Worm (Caenorhabditis elegans) whole organism, L4 larva: ENCODE results near the gene C13A2.3.

Experiments
- F10B5.3 ChIP-seq: sonication (generic microtip); optimal IDR thresholded peaks from 2 replicates; lab custom pipeline; 2016; ENCODE audit warnings: mild to moderate bottlenecking, missing genetic modification characterization, missing compliant biosample characterization
- F49E8.2 ChIP-seq: sonication (generic microtip); optimal IDR thresholded peaks from 2 replicates; lab custom pipeline; 2016; ENCODE audit warnings: missing compliant biosample characterization, mild to moderate bottlenecking, missing genetic modification characterization, borderline replicate concordance
- ama-1 ChIP-seq: fragments of 150-350 bp; optimal IDR thresholded peaks from 2 replicates; lab custom pipeline; 2014; ENCODE audit warnings: inconsistent platforms, mixed read lengths
- ceh-82 ChIP-seq: sonication (generic microtip); optimal IDR thresholded peaks from 2 replicates; lab custom pipeline; 2017; ENCODE audit warnings: missing biosample characterization, missing genetic modification characterization
- mep-1 ChIP-seq: fragments of 150-350 bp; sonication (generic microtip); optimal IDR thresholded peaks from 3 replicates; lab custom pipeline; 2014; ENCODE audit warnings: missing biosample characterization, missing genetic modification characterization
- nhr-11 ChIP-seq: fragments of 150-350 bp; optimal IDR thresholded peaks from 2 replicates; lab custom pipeline; 2014; ENCODE audit warnings: missing biosample characterization, missing genetic modification characterization
- nhr-237 ChIP-seq: sonication (generic microtip); optimal IDR thresholded peaks from 2 replicates; lab custom pipeline; 2017; ENCODE audit warnings: missing biosample characterization, missing genetic modification characterization
- nhr-25 ChIP-seq: sonication (generic microtip); optimal IDR thresholded peaks from 2 replicates; lab custom pipeline; 2017; ENCODE audit warnings: missing genetic modification characterization, mild to moderate bottlenecking, missing compliant biosample characterization, antibody characterized with exemption, moderate library complexity, borderline replicate concordance; ENCODE audit not compliant: insufficient read depth
- sdz-12 ChIP-seq: fragments of 200-800 bp; sonication (Bioruptor generic); optimal IDR thresholded peaks from 2 replicates; lab custom pipeline; 2018; ENCODE audit warnings: mild to moderate bottlenecking, missing genetic modification characterization, missing compliant biosample characterization
- snpc-4 ChIP-seq: fragments of 150-350 bp; optimal IDR thresholded peaks from 2 replicates; lab custom pipeline; 2014; ENCODE audit warnings: missing biosample characterization, missing genetic modification characterization
- unc-62 ChIP-seq, 3 experiments: fragments of 150-350 bp in 1 of 3; sonication (generic microtip); optimal IDR thresholded peaks in 2 of 3; peaks in 1 of 3; 1 replicate in 1 of 3; 2 replicates in 2 of 3; lab custom pipeline; 2014 to 2017; ENCODE audit warnings: missing biosample characterization in 3 of 3, missing genetic modification characterization in 3 of 3, missing genetic modification reagents in 3 of 3, missing genotype in 1 of 3
- ztf-11 ChIP-seq: fragments of 150-350 bp; optimal IDR thresholded peaks from 2 replicates; lab custom pipeline; 2014; ENCODE audit warnings: missing biosample characterization, missing genetic modification characterization

DNA sequence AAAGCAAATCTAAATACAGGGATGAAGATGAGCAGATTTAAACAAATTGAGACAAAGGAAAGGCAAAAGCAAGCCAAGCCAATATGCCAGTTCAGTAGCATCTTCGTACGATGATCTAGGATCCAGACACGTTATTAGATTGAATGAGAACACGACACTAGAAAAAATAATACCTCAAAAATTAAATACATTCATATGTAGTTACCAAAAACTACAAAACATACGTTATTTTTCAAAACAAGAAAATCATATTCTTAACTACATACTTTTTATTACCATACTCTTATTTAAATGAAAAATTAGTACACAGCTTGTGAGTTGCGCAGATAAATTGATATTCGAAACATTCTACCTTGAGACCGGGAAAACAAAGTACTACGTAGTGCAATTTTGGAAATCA lies 31.1 kb downstream of the C13A2.3 start, which contains the start of gene srx-6:
- TF ChIP-seq unc-62 (GFP tag; optimal IDR thresholded peaks at IDR 0.05 in 1 of 2; lab: Kevin White, UChicago) (no peak), unc-62 (tag; optimal IDR thresholded peaks at IDR 0.05; lab: Kevin White, UChicago) (no peak), nhr-11 (tag; lab: Kevin White, UChicago) (no peak), F49E8.2 (tag; lab: Kevin White, UChicago) (no peak), F10B5.3 (tag; lab: Kevin White, UChicago) (no peak), nhr-237 (tag; lab: Kevin White, UChicago) (no peak), ceh-82 (tag; lab: Kevin White, UChicago) (no peak), sdz-12 (GFP tag; lab: Kevin White, UChicago) (no peak), ama-1 (lab: Kevin White, UChicago) (no peak), snpc-4 (tag; lab: Kevin White, UChicago) (no peak), mep-1 (tag; lab: Kevin White, UChicago) (no peak), nhr-25 (tag; lab: Kevin White, UChicago) (no peak), ztf-11 (tag; lab: Kevin White, UChicago) (no peak)
